Worm (Caenorhabditis elegans): ENCODE data around the gene gar-3.

DNA sequence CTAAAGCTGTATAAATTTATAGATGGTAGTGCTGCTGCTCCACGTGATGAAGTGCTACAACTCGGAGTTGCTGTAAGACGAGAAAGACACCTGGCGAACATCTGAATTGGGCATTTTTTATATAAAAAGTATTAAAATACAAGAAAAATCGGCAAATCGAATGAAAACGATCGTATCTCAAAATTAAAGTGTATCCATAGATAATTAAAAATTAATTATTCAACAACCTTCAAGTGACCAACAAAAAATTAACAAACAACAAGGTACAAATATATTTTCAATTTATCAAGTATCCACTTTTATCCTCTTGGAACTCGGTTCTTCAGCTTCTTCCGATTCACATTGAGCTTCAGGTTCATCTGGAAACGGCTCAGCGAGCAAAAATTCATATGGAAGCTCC, 60.3 kb downstream of the gar-3 start, which contains the start of gene R02D5.8:
- TF ChIP-seq him-1 (tag; optimal IDR thresholded peaks at IDR 0.05) (no peak), W03F9.2 (tag; optimal IDR thresholded peaks at IDR 0.05) (no peak), dao-5 (tag; optimal IDR thresholded peaks at IDR 0.05) (no peak)
